Worm (Caenorhabditis elegans) whole organism, late embryonic: ENCODE results near the gene slrp-1.

ENCODE experiments used
- C08G9.2 ChIP-seq: sonication (generic microtip); optimal IDR thresholded peaks from 2 replicates; lab custom pipeline; 2016; ENCODE audit warnings: mild to moderate bottlenecking, missing genetic modification characterization, moderate library complexity, missing compliant biosample characterization
- C38D4.7 ChIP-seq: fragments of 200-800 bp; sonication (Bioruptor generic); optimal IDR thresholded peaks from 2 replicates; lab custom pipeline; 2018; ENCODE audit warnings: mild to moderate bottlenecking, missing genetic modification characterization, moderate library complexity, missing compliant biosample characterization
- K02D7.2 ChIP-seq: sonication (generic microtip); optimal IDR thresholded peaks from 2 replicates; lab custom pipeline; 2017; ENCODE audit warnings: mild to moderate bottlenecking, missing genetic modification characterization, missing compliant biosample characterization
- K09A11.1 ChIP-seq: sonication (generic microtip); optimal IDR thresholded peaks from 2 replicates; lab custom pipeline; 2017; ENCODE audit warnings: antibody characterized with exemption, mild to moderate bottlenecking, missing genetic modification characterization, missing compliant biosample characterization; ENCODE audit not compliant: insufficient read depth
- Y22D7AL.16 ChIP-seq: sonication (generic microtip); optimal IDR thresholded peaks from 2 replicates; lab custom pipeline; 2016; ENCODE audit warnings: missing genetic modification characterization, missing compliant biosample characterization
- ama-1 ChIP-seq: fragments of 150-350 bp; optimal IDR thresholded peaks from 2 replicates; lab custom pipeline; 2014
- ceh-14 ChIP-seq: sonication (generic microtip); optimal IDR thresholded peaks from 2 replicates; lab custom pipeline; 2016; ENCODE audit warnings: missing genotype, missing genetic modification characterization, missing compliant biosample characterization
- ceh-18 ChIP-seq: sonication (generic microtip); optimal IDR thresholded peaks from 2 replicates; lab custom pipeline; 2016; ENCODE audit warnings: missing genetic modification characterization, missing compliant biosample characterization
- ceh-19 ChIP-seq: fragments of 200-800 bp; sonication (Bioruptor generic); optimal IDR thresholded peaks from 2 replicates; lab custom pipeline; 2018; ENCODE audit warnings: mild to moderate bottlenecking, missing genetic modification characterization, missing compliant biosample characterization
- ceh-22 ChIP-seq: sonication (generic microtip); optimal IDR thresholded peaks from 2 replicates; lab custom pipeline; 2017; ENCODE audit warnings: missing biosample characterization, missing genetic modification characterization
- ceh-24 ChIP-seq: sonication (generic microtip); optimal IDR thresholded peaks from 2 replicates; lab custom pipeline; 2016; ENCODE audit warnings: mild to moderate bottlenecking, missing genetic modification characterization, missing compliant biosample characterization
- ceh-31 ChIP-seq: sonication (generic microtip); optimal IDR thresholded peaks from 2 replicates; lab custom pipeline; 2016; ENCODE audit warnings: missing genetic modification characterization, missing compliant biosample characterization
- ceh-34 ChIP-seq: sonication (generic microtip); optimal IDR thresholded peaks from 2 replicates; lab custom pipeline; 2016; ENCODE audit warnings: mild to moderate bottlenecking, missing genetic modification characterization, missing compliant biosample characterization
- ceh-45 ChIP-seq: fragments of 200-800 bp; sonication (Bioruptor generic); IDR thresholded peaks from 2 replicates; pipeline ENCODE4 v1.3.6; 2022; ENCODE audit warnings: missing genetic modification reagents, missing genetic modification characterization, missing compliant biosample characterization
- ceh-6 ChIP-seq: fragments of 200-800 bp; sonication (Bioruptor generic); optimal IDR thresholded peaks from 2 replicates; lab custom pipeline; 2018; ENCODE audit warnings: mild to moderate bottlenecking, missing genetic modification characterization, missing compliant biosample characterization
- ceh-9 ChIP-seq: sonication (generic microtip); optimal IDR thresholded peaks from 2 replicates; lab custom pipeline; 2016; ENCODE audit warnings: mild to moderate bottlenecking, missing genetic modification characterization, inconsistent platforms, missing compliant biosample characterization
- che-1 ChIP-seq: sonication (generic microtip); optimal IDR thresholded peaks from 2 replicates; lab custom pipeline; 2016; ENCODE audit warnings: mild to moderate bottlenecking, missing genetic modification characterization, missing compliant biosample characterization
- dmd-4 ChIP-seq: sonication (generic microtip); optimal IDR thresholded peaks from 2 replicates; lab custom pipeline; 2016; ENCODE audit warnings: borderline replicate concordance, missing genetic modification characterization, missing compliant biosample characterization
- dve-1 ChIP-seq: sonication (generic microtip); optimal IDR thresholded peaks from 2 replicates; lab custom pipeline; 2017; ENCODE audit warnings: antibody characterized with exemption, mild to moderate bottlenecking, missing genetic modification characterization, missing compliant biosample characterization
- elt-4 ChIP-seq: sonication (generic microtip); optimal IDR thresholded peaks from 2 replicates; lab custom pipeline; 2016; ENCODE audit warnings: missing genetic modification characterization, missing compliant biosample characterization
- ets-4 ChIP-seq: sonication (generic microtip); optimal IDR thresholded peaks from 2 replicates; lab custom pipeline; 2016; ENCODE audit warnings: missing genetic modification characterization, missing compliant biosample characterization
- eyg-1 ChIP-seq: sonication (generic microtip); optimal IDR thresholded peaks from 2 replicates; lab custom pipeline; 2016; ENCODE audit warnings: missing genotype, missing genetic modification characterization, missing compliant biosample characterization
- fax-1 ChIP-seq: sonication (generic microtip); optimal IDR thresholded peaks from 2 replicates; lab custom pipeline; 2016; ENCODE audit warnings: missing genotype, missing genetic modification characterization, missing compliant biosample characterization
- fkh-10 ChIP-seq: fragments of 150-350 bp; optimal IDR thresholded peaks from 2 replicates; lab custom pipeline; 2014; ENCODE audit warnings: missing biosample characterization, missing genetic modification reagents, missing genetic modification characterization
- fkh-6 ChIP-seq: sonication (generic microtip); optimal IDR thresholded peaks from 2 replicates; lab custom pipeline; 2016; ENCODE audit warnings: missing genetic modification characterization, missing compliant biosample characterization
- hlh-13 ChIP-seq: fragments of 200-800 bp; sonication (Bioruptor generic); optimal IDR thresholded peaks from 2 replicates; lab custom pipeline; 2018; ENCODE audit warnings: mild to moderate bottlenecking, missing genetic modification characterization, missing compliant biosample characterization
- hlh-15 ChIP-seq: sonication (generic microtip); optimal IDR thresholded peaks from 2 replicates; lab custom pipeline; 2016; ENCODE audit warnings: missing genetic modification characterization, missing compliant biosample characterization
- hlh-30 ChIP-seq: sonication (generic microtip); optimal IDR thresholded peaks from 2 replicates; lab custom pipeline; 2017; ENCODE audit warnings: antibody characterized with exemption, missing genetic modification characterization, missing compliant biosample characterization; ENCODE audit not compliant: insufficient read depth
- hlh-6 ChIP-seq: sonication (generic microtip); optimal IDR thresholded peaks from 2 replicates; lab custom pipeline; 2016; ENCODE audit warnings: missing genotype, missing genetic modification characterization, missing compliant biosample characterization
- hlh-8 ChIP-seq: sonication (generic microtip); optimal IDR thresholded peaks from 2 replicates; lab custom pipeline; 2016; ENCODE audit warnings: missing genotype, missing genetic modification characterization, missing compliant biosample characterization
- lim-6 ChIP-seq: sonication (generic microtip); optimal IDR thresholded peaks from 2 replicates; lab custom pipeline; 2016; ENCODE audit warnings: missing genetic modification characterization, missing compliant biosample characterization
- lin-11 ChIP-seq: fragments of 200-800 bp; sonication (Bioruptor generic); optimal IDR thresholded peaks from 2 replicates; lab custom pipeline; 2018; ENCODE audit warnings: mild to moderate bottlenecking, missing genetic modification characterization, missing compliant biosample characterization
- madf-2 ChIP-seq: sonication (generic microtip); optimal IDR thresholded peaks from 2 replicates; lab custom pipeline; 2017; ENCODE audit warnings: missing genetic modification characterization, missing compliant biosample characterization
- mec-3 ChIP-seq: sonication (generic microtip); optimal IDR thresholded peaks from 2 replicates; lab custom pipeline; 2016; ENCODE audit warnings: borderline replicate concordance, missing genetic modification characterization, missing compliant biosample characterization
- nfya-1 ChIP-seq: sonication (generic microtip); optimal IDR thresholded peaks from 2 replicates; lab custom pipeline; 2017; ENCODE audit warnings: missing genetic modification characterization, mild to moderate bottlenecking, missing compliant biosample characterization, antibody characterized with exemption, moderate library complexity
- nhr-11 ChIP-seq: fragments of 150-350 bp; optimal IDR thresholded peaks from 2 replicates; lab custom pipeline; 2014; ENCODE audit warnings: missing biosample characterization, missing genetic modification characterization
- nhr-232 ChIP-seq: sonication (generic microtip); optimal IDR thresholded peaks from 2 replicates; lab custom pipeline; 2016; ENCODE audit warnings: missing genetic modification characterization, missing compliant biosample characterization
- npax-4 ChIP-seq: sonication (generic microtip); optimal IDR thresholded peaks from 2 replicates; lab custom pipeline; 2016; ENCODE audit warnings: missing genetic modification characterization, missing compliant biosample characterization
- odd-2 ChIP-seq: sonication (generic microtip); optimal IDR thresholded peaks from 2 replicates; lab custom pipeline; 2017; ENCODE audit warnings: antibody characterized with exemption, mild to moderate bottlenecking, missing genetic modification characterization, missing compliant biosample characterization
- pag-3 ChIP-seq: sonication (generic microtip); optimal IDR thresholded peaks from 2 replicates; lab custom pipeline; 2016; ENCODE audit warnings: missing compliant biosample characterization, missing genetic modification characterization, borderline replicate concordance
- pat-9 ChIP-seq: fragments of 200-800 bp; sonication (Bioruptor generic); optimal IDR thresholded peaks from 2 replicates; lab custom pipeline; 2018; ENCODE audit warnings: mild to moderate bottlenecking, missing genetic modification characterization, moderate library complexity, missing compliant biosample characterization
- pax-1 ChIP-seq: fragments of 150-350 bp; optimal IDR thresholded peaks from 2 replicates; lab custom pipeline; 2014; ENCODE audit warnings: missing biosample characterization, missing genetic modification characterization
- pha-2 ChIP-seq: sonication (generic microtip); optimal IDR thresholded peaks from 2 replicates; lab custom pipeline; 2017; ENCODE audit warnings: mild to moderate bottlenecking, missing genetic modification characterization, missing compliant biosample characterization
- pha-4 ChIP-seq: fragments of 150-350 bp; optimal IDR thresholded peaks from 2 replicates; lab custom pipeline; 2018; ENCODE audit warnings: missing biosample characterization, missing genetic modification reagents, missing genetic modification characterization
- pqm-1 ChIP-seq: sonication (generic microtip); optimal IDR thresholded peaks from 2 replicates; lab custom pipeline; 2016; ENCODE audit warnings: missing genetic modification characterization, missing compliant biosample characterization
- ref-2 ChIP-seq: sonication (generic microtip); optimal IDR thresholded peaks from 2 replicates; lab custom pipeline; 2016; ENCODE audit warnings: missing genetic modification characterization, missing compliant biosample characterization
- sox-2 ChIP-seq: fragments of 200-800 bp; sonication (Bioruptor generic); IDR thresholded peaks from 2 replicates; pipeline ENCODE4 v1.3.6; 2022; ENCODE audit warnings: missing genetic modification reagents, missing genetic modification characterization, missing compliant biosample characterization
- sox-4 ChIP-seq: sonication (generic microtip); optimal IDR thresholded peaks from 2 replicates; lab custom pipeline; 2017; ENCODE audit warnings: mild to moderate bottlenecking, missing genetic modification characterization, inconsistent platforms, missing compliant biosample characterization
- syd-9 ChIP-seq: sonication (generic microtip); optimal IDR thresholded peaks from 2 replicates; lab custom pipeline; 2016; ENCODE audit warnings: mild to moderate bottlenecking, missing genetic modification characterization, moderate library complexity, missing compliant biosample characterization
- tbx-2 ChIP-seq: sonication (generic microtip); optimal IDR thresholded peaks from 2 replicates; lab custom pipeline; 2016; ENCODE audit warnings: missing genetic modification characterization, missing compliant biosample characterization
- tbx-7 ChIP-seq: sonication (generic microtip); optimal IDR thresholded peaks from 2 replicates; lab custom pipeline; 2016; ENCODE audit warnings: missing genotype, missing genetic modification characterization, missing compliant biosample characterization
- unc-3 ChIP-seq, 2 experiments: fragments of 200-800 bp in 1 of 2; sonication (Bioruptor generic) in 1 of 2; sonication (generic microtip) in 1 of 2; conservative IDR thresholded peaks in 1 of 2; optimal IDR thresholded peaks in 1 of 2; 2 replicates each; pipeline versions ENCODE4 v1.3.6 to Lab custom; 2016 to 2022; ENCODE audit warnings: missing compliant biosample characterization in 2 of 2, missing genetic modification characterization in 2 of 2, missing genetic modification reagents in 1 of 2
- unc-42 ChIP-seq: sonication (generic microtip); optimal IDR thresholded peaks from 2 replicates; lab custom pipeline; 2016; ENCODE audit warnings: missing genotype, missing genetic modification characterization, missing compliant biosample characterization

Gene slrp-1

DNA sequence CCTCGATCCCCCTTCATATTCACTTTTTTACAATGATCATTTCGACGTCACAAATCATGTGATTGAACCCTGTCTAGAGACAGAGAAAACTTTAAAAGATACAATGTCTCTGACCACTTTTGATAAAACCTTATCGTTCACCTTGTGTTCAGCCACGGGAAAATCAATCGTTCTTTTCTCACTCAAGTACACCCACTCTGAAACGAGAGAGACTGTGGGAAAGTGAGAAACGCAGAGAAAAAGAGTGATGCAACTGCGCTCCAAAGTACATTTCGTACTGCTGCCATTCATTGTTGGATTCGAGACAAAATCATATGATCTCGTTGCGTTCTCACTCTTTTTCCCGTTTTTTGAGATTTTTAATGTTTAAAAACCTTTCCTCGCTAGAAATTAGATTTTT is 466 bp upstream of the slrp-1 start:
- TF ChIP-seq fax-1 (tag; lab: Kevin White, UChicago) (no peak), ceh-34 (tag; lab: Kevin White, UChicago) (no peak), sox-2 (GFP tag; lab: Robert Waterston, UW) (peak; percentile 15; the same call in 1 of the 2 replicates), npax-4 (tag; lab: Kevin White, UChicago) (no peak), dve-1 (no peak), pha-2 (tag; lab: Kevin White, UChicago) (no peak), mec-3 (tag; lab: Kevin White, UChicago) (no peak), ceh-22 (tag; lab: Kevin White, UChicago) (peak; percentile 12), odd-2 (tag; lab: Kevin White, UChicago) (no peak), C08G9.2 (tag; lab: Kevin White, UChicago) (no peak), elt-4 (tag; lab: Kevin White, UChicago) (no peak), fkh-6 (no peak), hlh-8 (no peak), ceh-6 (GFP tag; lab: Kevin White, UChicago) (no peak), sox-4 (tag; lab: Kevin White, UChicago) (no peak), unc-3 (GFP tag; conservative IDR thresholded peaks at IDR 0.05; lab: Robert Waterston, UW) (no peak), unc-3 (tag; optimal IDR thresholded peaks at IDR 0.05; lab: Kevin White, UChicago) (no peak), ceh-24 (tag; lab: Kevin White, UChicago) (no peak), pag-3 (no peak), ceh-9 (tag; lab: Kevin White, UChicago) (no peak), hlh-30 (peak; percentile 94), tbx-7 (tag; lab: Kevin White, UChicago) (no peak), ref-2 (tag; lab: Kevin White, UChicago) (no peak), hlh-15 (tag; lab: Kevin White, UChicago) (no peak), lin-11 (tag; lab: Kevin White, UChicago) (no peak), ceh-18 (tag; lab: Kevin White, UChicago) (peak; percentile 51), Y22D7AL.16 (no peak), lim-6 (tag; lab: Kevin White, UChicago) (no peak), nhr-11 (no peak), fkh-10 (no peak), pqm-1 (tag; lab: Kevin White, UChicago) (no peak), hlh-6 (no peak), unc-42 (peak; percentile 5), ceh-14 (tag; lab: Kevin White, UChicago) (no peak), pat-9 (no peak), ama-1 (lab: Kevin White, UChicago) (no peak), syd-9 (tag; lab: Kevin White, UChicago) (no peak), C38D4.7 (GFP tag; lab: Kevin White, UChicago) (no peak), nhr-232 (tag; lab: Kevin White, UChicago) (no peak), eyg-1 (tag; lab: Kevin White, UChicago) (no peak), K02D7.2 (tag; lab: Kevin White, UChicago) (no peak), K09A11.1 (tag; lab: Kevin White, UChicago) (no peak), che-1 (tag; lab: Kevin White, UChicago) (no peak), nfya-1 (tag; lab: Kevin White, UChicago) (peak; percentile 67), pax-1 (no peak), ets-4 (tag; lab: Kevin White, UChicago) (no peak), ceh-31 (tag; lab: Kevin White, UChicago) (peak; percentile 49), tbx-2 (tag; lab: Kevin White, UChicago) (peak; percentile 26), madf-2 (no peak), dmd-4 (no peak), hlh-13 (no peak), pha-4 (tag; lab: Kevin White, UChicago) (no peak), ceh-19 (GFP tag; lab: Kevin White, UChicago) (no peak), ceh-45 (GFP tag; lab: Robert Waterston, UW) (no peak)
